Fruit fly (Drosophila melanogaster) whole organism, embryonic: ENCODE measurements around the gene CG12171.
A peak's percentile ranks its signal among the peaks of the same experiment; 100 is the strongest.

ENCODE experiments used
- Bdp1 ChIP-seq: fragments of 200-800 bp; sonication (Bioruptor generic); optimal IDR thresholded peaks from 3 replicates; lab custom pipeline; 2016; ENCODE audit warnings: missing biosample characterization, missing genetic modification characterization
- CG10267 ChIP-seq: fragments of 200-800 bp; sonication (Bioruptor generic); optimal IDR thresholded peaks from 2 replicates; lab custom pipeline; 2018; ENCODE audit warnings: missing biosample characterization, mild to moderate bottlenecking, missing genetic modification characterization, moderate library complexity
- CG1529 ChIP-seq: fragments of 200-800 bp; sonication (Bioruptor generic); optimal IDR thresholded peaks from 3 replicates; lab custom pipeline; 2018; ENCODE audit warnings: missing biosample characterization, missing genetic modification characterization
- CG15514 ChIP-seq: fragments of 200-800 bp; sonication (Bioruptor generic); optimal IDR thresholded peaks from 3 replicates; lab custom pipeline; 2017; ENCODE audit warnings: missing biosample characterization, missing genetic modification characterization, mild to moderate bottlenecking, moderate library complexity, missing genetic modification reagents
- CG15601 ChIP-seq: fragments of 200-800 bp; sonication (Bioruptor generic); optimal IDR thresholded peaks from 3 replicates; lab custom pipeline; 2019; ENCODE audit warnings: missing biosample characterization, mild to moderate bottlenecking, missing genetic modification characterization, moderate library complexity
- CG17912 ChIP-seq: fragments of 200-800 bp; sonication (Bioruptor generic); optimal IDR thresholded peaks from 2 replicates; lab custom pipeline; 2018; ENCODE audit warnings: missing biosample characterization, mild to moderate bottlenecking, missing genetic modification characterization
- CG18599 ChIP-seq: fragments of 200-800 bp; sonication (Bioruptor generic); optimal IDR thresholded peaks from 3 replicates; lab custom pipeline; 2017; ENCODE audit warnings: missing biosample characterization, missing genetic modification characterization, mild to moderate bottlenecking, moderate library complexity, missing genetic modification reagents
- CG2202 ChIP-seq: fragments of 200-800 bp; sonication (Bioruptor generic); optimal IDR thresholded peaks from 2 replicates; lab custom pipeline; 2018; ENCODE audit warnings: missing biosample characterization, mild to moderate bottlenecking, missing genetic modification characterization
- CG30431 ChIP-seq: fragments of 200-800 bp; sonication (Bioruptor generic); optimal IDR thresholded peaks from 2 replicates; lab custom pipeline; 2017; ENCODE audit warnings: missing biosample characterization, missing genetic modification characterization
- CG32532 ChIP-seq: fragments of 200-800 bp; sonication (Bioruptor generic); IDR thresholded peaks from 2 replicates; pipeline ENCODE4 v1.3.6; 2022; ENCODE audit warnings: missing biosample characterization, missing genetic modification characterization
- CG32772 ChIP-seq: fragments of 200-800 bp; sonication (Bioruptor generic); IDR thresholded peaks from 2 replicates; pipeline ENCODE4 v1.3.6; 2022; ENCODE audit warnings: missing biosample characterization, missing genetic modification characterization
- CG33557 ChIP-seq: fragments of 200-800 bp; sonication (Bioruptor generic); optimal IDR thresholded peaks from 2 replicates; lab custom pipeline; 2019; ENCODE audit warnings: missing biosample characterization, mild to moderate bottlenecking, missing genetic modification characterization, moderate library complexity
- CG7786 ChIP-seq: fragments of 200-800 bp; sonication (Bioruptor generic); optimal IDR thresholded peaks from 2 replicates; lab custom pipeline; 2016; ENCODE audit warnings: missing biosample characterization, missing genetic modification characterization
- CG7928 ChIP-seq: fragments of 200-800 bp; sonication (Bioruptor generic); optimal IDR thresholded peaks from 2 replicates; lab custom pipeline; 2017; ENCODE audit warnings: missing biosample characterization, mild to moderate bottlenecking, missing genetic modification characterization
- CG7963 ChIP-seq: fragments of 200-800 bp; sonication (Bioruptor generic); IDR thresholded peaks from 3 replicates; pipeline ENCODE4 v1.3.6; 2022; ENCODE audit warnings: missing biosample characterization, missing genetic modification characterization; ENCODE audit not compliant: partially characterized antibody
- CG9609 ChIP-seq: fragments of 200-800 bp; sonication (Bioruptor generic); optimal IDR thresholded peaks from 3 replicates; lab custom pipeline; 2016; ENCODE audit warnings: missing biosample characterization, missing genetic modification characterization
- D19A ChIP-seq: fragments of 200-800 bp; optimal IDR thresholded peaks from 3 replicates; lab custom pipeline; 2019; ENCODE audit warnings: missing biosample characterization, mild to moderate bottlenecking, missing genetic modification characterization, moderate library complexity
- Dbx ChIP-seq: fragments of 200-800 bp; sonication (Bioruptor generic); IDR thresholded peaks from 3 replicates; pipeline ENCODE4 v1.3.6; 2022; ENCODE audit warnings: missing biosample characterization, missing genetic modification characterization
- Dfd ChIP-seq, 2 experiments: fragments of >200 bp; optimal IDR thresholded peaks; 2 replicates each; lab custom pipeline; 2017; ENCODE audit warnings: missing biosample characterization in 2 of 2, missing genetic modification characterization in 2 of 2
- Drgx ChIP-seq: fragments of 200-800 bp; sonication (Bioruptor generic); IDR thresholded peaks from 2 replicates; pipeline ENCODE4 v1.3.6; 2022; ENCODE audit warnings: missing biosample characterization, missing genetic modification characterization
- E2f2 ChIP-seq: fragments of 200-800 bp; sonication (Bioruptor generic); IDR thresholded peaks from 2 replicates; pipeline ENCODE4 v1.3.6; 2022; ENCODE audit warnings: missing biosample characterization, missing genetic modification characterization
- Eip74EF ChIP-seq, 2 experiments: fragments of 200-800 bp in 1 of 2; fragments of >200 bp in 1 of 2; sonication (Bioruptor generic) in 1 of 2; optimal IDR thresholded peaks; 2 replicates each; lab custom pipeline; 2017 to 2019; ENCODE audit warnings: missing biosample characterization in 2 of 2, missing genetic modification characterization in 2 of 2, mild to moderate bottlenecking in 1 of 2, moderate library complexity in 1 of 2
- Optix ChIP-seq: fragments of 200-800 bp; sonication (Bioruptor generic); IDR thresholded peaks from 3 replicates; pipeline ENCODE4 v1.3.6; 2022; ENCODE audit warnings: missing biosample characterization, missing genetic modification characterization
- Tbp ChIP-seq: fragments of >200 bp; optimal IDR thresholded peaks from 2 replicates; lab custom pipeline; 2018; ENCODE audit warnings: missing biosample characterization, missing genetic modification characterization
- Xbp1 ChIP-seq: fragments of 200-800 bp; sonication (Bioruptor generic); optimal IDR thresholded peaks from 3 replicates; lab custom pipeline; 2016; ENCODE audit warnings: missing biosample characterization, mild to moderate bottlenecking, missing genetic modification characterization
- br ChIP-seq: fragments of >200 bp; optimal IDR thresholded peaks from 2 replicates; lab custom pipeline; 2017
- cas ChIP-seq: fragments of 200-800 bp; sonication (Bioruptor generic); IDR thresholded peaks from 2 replicates; pipeline ENCODE4 v1.3.6; 2022; ENCODE audit warnings: missing biosample characterization, missing genetic modification characterization
- cato ChIP-seq: fragments of 200-800 bp; sonication (Bioruptor generic); optimal IDR thresholded peaks from 2 replicates; lab custom pipeline; 2016; ENCODE audit warnings: missing biosample characterization, missing genetic modification characterization, borderline replicate concordance
- chm ChIP-seq: fragments of 200-800 bp; sonication (Bioruptor generic); IDR thresholded peaks from 2 replicates; pipeline ENCODE4 v1.3.6; 2022; ENCODE audit warnings: missing biosample characterization, missing genetic modification characterization
- corto ChIP-seq: fragments of 200-800 bp; sonication (Bioruptor generic); optimal IDR thresholded peaks from 2 replicates; lab custom pipeline; 2016; ENCODE audit warnings: missing biosample characterization, mild to moderate bottlenecking, missing genetic modification characterization, moderate library complexity
- dysf ChIP-seq: fragments of 200-800 bp; sonication (Bioruptor generic); IDR thresholded peaks from 3 replicates; pipeline ENCODE4 v1.3.6; 2022; ENCODE audit warnings: missing biosample characterization, missing genetic modification characterization
- eve ChIP-seq, 2 experiments: fragments of >200 bp; optimal IDR thresholded peaks; 2 replicates each; lab custom pipeline; 2017; ENCODE audit warnings: missing biosample characterization in 2 of 2, missing genetic modification characterization in 2 of 2
- ewg ChIP-seq: fragments of 200-800 bp; sonication (Bioruptor generic); optimal IDR thresholded peaks from 3 replicates; lab custom pipeline; 2017; ENCODE audit warnings: mild to moderate bottlenecking, missing biosample characterization, missing genetic modification reagents, missing genetic modification characterization
- eyg ChIP-seq: fragments of 200-800 bp; sonication (Bioruptor generic); optimal IDR thresholded peaks from 3 replicates; lab custom pipeline; 2016; ENCODE audit warnings: missing biosample characterization, missing genetic modification characterization
- gcm2 ChIP-seq: fragments of 200-800 bp; sonication (Bioruptor generic); optimal IDR thresholded peaks from 2 replicates; lab custom pipeline; 2016; ENCODE audit warnings: missing biosample characterization, missing genetic modification characterization
- gsb-n ChIP-seq: fragments of 200-800 bp; sonication (Bioruptor generic); optimal IDR thresholded peaks from 3 replicates; lab custom pipeline; 2018; ENCODE audit warnings: missing biosample characterization, mild to moderate bottlenecking, missing genetic modification characterization
- hkb ChIP-seq, 2 experiments: fragments of 200-800 bp in 1 of 2; fragments of >200 bp in 1 of 2; sonication (Bioruptor generic) in 1 of 2; IDR thresholded peaks in 1 of 2; optimal IDR thresholded peaks in 1 of 2; 2 replicates each; pipeline versions ENCODE4 v1.3.6 to Lab custom; 2017 to 2022; ENCODE audit warnings: missing biosample characterization in 1 of 2, missing genetic modification characterization in 1 of 2
- insv ChIP-seq, 2 experiments: fragments of 200-800 bp; sonication (Bioruptor generic); optimal IDR thresholded peaks; 3 replicates each; lab custom pipeline; 2016 to 2018; ENCODE audit warnings: missing biosample characterization in 2 of 2, missing genetic modification characterization in 2 of 2
- oc ChIP-seq: fragments of 200-800 bp; sonication (Bioruptor generic); optimal IDR thresholded peaks from 2 replicates; lab custom pipeline; 2018; ENCODE audit warnings: missing biosample characterization, mild to moderate bottlenecking, missing genetic modification characterization, moderate library complexity
- odd ChIP-seq: fragments of 200-800 bp; sonication (Bioruptor generic); optimal IDR thresholded peaks from 2 replicates; lab custom pipeline; 2017; ENCODE audit warnings: missing biosample characterization, mild to moderate bottlenecking, missing genetic modification characterization
- pan ChIP-seq, 4 experiments: fragments of >200 bp in 3 of 4; fragments of 200-800 bp in 1 of 4; sonication (Bioruptor generic) in 1 of 4; optimal IDR thresholded peaks in 3 of 4; IDR thresholded peaks in 1 of 4; 2 replicates each; pipeline versions ENCODE4 v1.3.6 to Lab custom; 2017 to 2022; ENCODE audit warnings: missing biosample characterization in 2 of 4, missing genetic modification characterization in 2 of 4, mixed read lengths in 1 of 4
- salm ChIP-seq: fragments of 200-800 bp; sonication (Bioruptor generic); optimal IDR thresholded peaks from 2 replicates; lab custom pipeline; 2018; ENCODE audit warnings: missing biosample characterization, mild to moderate bottlenecking, missing genetic modification characterization
- sens-2 ChIP-seq: fragments of 200-800 bp; sonication (Bioruptor generic); IDR thresholded peaks from 2 replicates; pipeline ENCODE4 v1.3.6; 2022; ENCODE audit warnings: missing biosample characterization, missing genetic modification characterization
- slou ChIP-seq: fragments of 200-800 bp; sonication (Bioruptor generic); optimal IDR thresholded peaks from 3 replicates; lab custom pipeline; 2016; ENCODE audit warnings: missing biosample characterization, missing genetic modification characterization
- sna ChIP-seq: fragments of 200-800 bp; sonication (Bioruptor generic); IDR thresholded peaks from 2 replicates; pipeline ENCODE4 v1.3.6; 2022; ENCODE audit warnings: missing biosample characterization, missing genetic modification characterization; ENCODE audit not compliant: partially characterized antibody
- tio ChIP-seq: fragments of 200-800 bp; sonication (Bioruptor generic); optimal IDR thresholded peaks from 2 replicates; lab custom pipeline; 2017; ENCODE audit warnings: missing biosample characterization, missing genetic modification characterization, inconsistent platforms
- zen2 ChIP-seq: fragments of 200-800 bp; sonication (Bioruptor generic); IDR thresholded peaks from 3 replicates; pipeline ENCODE4 v1.3.6; 2022; ENCODE audit warnings: missing biosample characterization, missing genetic modification characterization; ENCODE audit not compliant: partially characterized antibody

Gene CG12171

DNA sequence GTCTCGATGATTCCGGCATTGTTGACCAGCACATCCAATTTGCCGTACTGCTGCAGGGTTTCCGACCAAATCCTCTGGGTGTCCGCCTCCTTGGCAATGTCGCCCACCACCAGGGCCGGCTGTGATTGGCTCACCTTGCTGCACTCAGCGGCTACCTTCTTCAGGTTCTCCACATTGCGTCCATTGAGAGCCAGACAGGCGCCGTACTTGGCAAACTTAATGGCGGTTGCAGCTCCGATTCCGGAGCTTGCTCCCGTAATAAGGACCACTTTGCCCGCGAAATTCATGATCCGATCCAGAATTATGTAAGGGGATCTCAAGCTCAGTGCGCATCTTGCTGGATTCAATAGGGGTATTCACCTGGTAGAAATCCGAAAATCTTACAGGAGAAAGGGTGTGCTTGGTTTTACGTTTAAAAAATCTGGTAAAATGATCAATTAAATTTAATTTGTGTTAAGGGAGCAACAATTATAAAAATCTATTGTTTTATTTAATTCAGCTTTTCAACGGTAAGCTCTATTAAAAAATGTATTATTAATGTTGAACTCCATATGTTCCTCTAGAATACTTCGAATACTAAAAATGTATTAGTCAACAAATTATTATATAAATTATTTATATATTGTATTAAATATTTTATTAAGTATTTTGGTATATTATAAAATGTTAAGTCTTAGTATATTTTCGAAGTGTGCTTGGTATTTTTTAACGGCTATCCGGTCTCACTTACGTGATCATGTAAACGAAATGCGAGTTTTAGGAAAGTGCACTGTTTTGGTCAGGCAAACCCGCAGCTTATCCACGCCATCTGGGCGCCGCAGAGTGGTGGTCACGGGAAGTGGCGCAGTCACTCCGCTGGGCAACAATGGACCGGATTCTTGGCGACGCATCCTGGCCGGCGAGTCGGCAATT lies 3.3 kb downstream of the CG12171 start, which contains the start of the genes CG31548 and CG12170 (continued):
- TF ChIP-seq CG18599 (GFP tag; lab: Kevin White, UChicago) = no peak
- no peak for TF ChIP-seq oc (tag; lab: Kevin White, UChicago)
- peak; percentile 72 for TF ChIP-seq Xbp1 (GFP tag; lab: Kevin White, UChicago)
- peak; percentile 59; the same call in 1 of the 2 replicates for TF ChIP-seq CG32532 (GFP tag; lab: Robert Waterston, UW)
- TF ChIP-seq hkb (optimal IDR thresholded peaks at IDR 0.05; lab: Kevin White, UChicago) = no peak
- TF ChIP-seq hkb (GFP tag; IDR thresholded peaks at IDR 0.05; lab: Robert Waterston, UW) = peak; percentile 75
- TF ChIP-seq br (lab: Kevin White, UChicago) = no peak
- TF ChIP-seq CG30431 (GFP tag; lab: Kevin White, UChicago) = no peak
- 0 out of 2 replicates have a peak, but pooled peaks have one; percentile 12 for TF ChIP-seq sens-2 (GFP tag; lab: Robert Waterston, UW)
- TF ChIP-seq ewg (GFP tag; lab: Kevin White, UChicago) = peak; percentile 32
- TF ChIP-seq CG9609 (GFP tag; lab: Kevin White, UChicago) = peak; percentile 2
- TF ChIP-seq Tbp (GFP tag; lab: Kevin White, UChicago) = no peak
- no peak for TF ChIP-seq gcm2
- no peak for TF ChIP-seq CG1529 (GFP tag; lab: Kevin White, UChicago)
- 0 out of 2 replicates have a peak, but pooled peaks have one; percentile 23 for TF ChIP-seq sna (GFP tag; lab: Robert Waterston, UW)
- no peak for TF ChIP-seq pan (optimal IDR thresholded peaks at IDR 0.05; lab: Kevin White, UChicago)
- peak in 1 of 2 experiments; percentile 48 for TF ChIP-seq pan (GFP tag; optimal IDR thresholded peaks at IDR 0.05 in 1 of 2, IDR thresholded peaks at IDR 0.05 in 1 of 2)
- TF ChIP-seq CG17912 (GFP tag; lab: Kevin White, UChicago) = no peak
- TF ChIP-seq salm (tag; lab: Kevin White, UChicago) = no peak
- no peak for TF ChIP-seq CG7928
- no peak for TF ChIP-seq Optix (GFP tag; lab: Robert Waterston, UW)
- no peak for TF ChIP-seq odd (GFP tag; lab: Kevin White, UChicago)
- no peak for TF ChIP-seq CG7963 (GFP tag; lab: Robert Waterston, UW)
- peak; percentile 7 for TF ChIP-seq CG7786 (GFP tag; lab: Kevin White, UChicago)
- TF ChIP-seq cas (GFP tag; lab: Robert Waterston, UW) = no peak
- no peak for TF ChIP-seq Dfd (GFP tag; optimal IDR thresholded peaks at IDR 0.05; lab: Kevin White, UChicago)
- peak; percentile 31 for TF ChIP-seq gsb-n (tag; lab: Kevin White, UChicago)
- no peak for TF ChIP-seq insv (GFP tag; optimal IDR thresholded peaks at IDR 0.05; lab: Kevin White, UChicago)
- TF ChIP-seq Eip74EF (GFP tag; optimal IDR thresholded peaks at IDR 0.05; lab: Kevin White, UChicago) = peak in 1 of 2 experiments; percentile 4
- TF ChIP-seq Bdp1 (GFP tag; lab: Kevin White, UChicago) = no peak
- peak; percentile 32 for TF ChIP-seq CG15601 (tag; lab: Kevin White, UChicago)
- no peak for TF ChIP-seq cato
- no peak for TF ChIP-seq CG2202 (tag; lab: Kevin White, UChicago)
- no peak for TF ChIP-seq dysf
- TF ChIP-seq eyg = no peak
- TF ChIP-seq zen2 = no peak
- TF ChIP-seq D19A (tag; lab: Kevin White, UChicago) = peak; percentile 53
- no peak for TF ChIP-seq Drgx (GFP tag; lab: Robert Waterston, UW)
- no peak for TF ChIP-seq slou (GFP tag; lab: Kevin White, UChicago)
- no peak for TF ChIP-seq CG32772 (GFP tag; lab: Robert Waterston, UW)
- no peak; the same call in 1 of the 2 replicates for TF ChIP-seq E2f2 (GFP tag; lab: Robert Waterston, UW)
- TF ChIP-seq chm (GFP tag; lab: Robert Waterston, UW) = peak; percentile 64
- no peak for TF ChIP-seq Dbx
- TF ChIP-seq tio (GFP tag; lab: Kevin White, UChicago) = no peak
- no peak for TF ChIP-seq CG33557 (GFP tag; lab: Kevin White, UChicago)
- peak; percentile 53 for TF ChIP-seq CG15514 (GFP tag; lab: Kevin White, UChicago)
- TF ChIP-seq eve (GFP tag; optimal IDR thresholded peaks at IDR 0.05; lab: Kevin White, UChicago) = no peak
- peak; percentile 62 for TF ChIP-seq CG10267 (tag; lab: Kevin White, UChicago)
- no peak for TF ChIP-seq corto (GFP tag; lab: Kevin White, UChicago)
